Fruit fly (Drosophila melanogaster) whole organism, embryonic: ENCODE results near the gene ghi.

Experiments
- ATbp ChIP-seq: fragments of 200-800 bp; sonication (Bioruptor generic); optimal IDR thresholded peaks from 2 replicates; lab custom pipeline; 2017; ENCODE audit warnings: missing biosample characterization, mild to moderate bottlenecking, missing genetic modification characterization, missing genetic modification reagents
- Atf6 ChIP-seq: fragments of 200-800 bp; sonication (Bioruptor generic); IDR thresholded peaks from 2 replicates; pipeline ENCODE4 v1.3.6; 2022; ENCODE audit warnings: missing biosample characterization, missing genetic modification characterization
- Bdp1 ChIP-seq: fragments of 200-800 bp; sonication (Bioruptor generic); optimal IDR thresholded peaks from 3 replicates; lab custom pipeline; 2016; ENCODE audit warnings: missing biosample characterization, missing genetic modification characterization
- CG11456 ChIP-seq: fragments of 200-800 bp; sonication (Bioruptor generic); IDR thresholded peaks from 3 replicates; pipeline ENCODE4 v1.3.6; 2022; ENCODE audit warnings: missing biosample characterization, missing genetic modification characterization
- CG13287 ChIP-seq: fragments of 200-800 bp; sonication (Bioruptor generic); IDR thresholded peaks from 2 replicates; pipeline ENCODE4 v1.3.6; 2022; ENCODE audit warnings: missing biosample characterization, missing genetic modification characterization; ENCODE audit not compliant: partially characterized antibody
- CG17829 ChIP-seq: fragments of 200-800 bp; optimal IDR thresholded peaks from 2 replicates; lab custom pipeline; 2019; ENCODE audit warnings: missing biosample characterization, mild to moderate bottlenecking, missing genetic modification characterization, moderate library complexity
- CG18619 ChIP-seq: fragments of 200-800 bp; sonication (Bioruptor generic); optimal IDR thresholded peaks from 3 replicates; lab custom pipeline; 2017; ENCODE audit warnings: missing biosample characterization, mild to moderate bottlenecking, missing genetic modification characterization
- CG2120 ChIP-seq: fragments of 200-800 bp; sonication (Bioruptor generic); optimal IDR thresholded peaks from 3 replicates; lab custom pipeline; 2016; ENCODE audit warnings: missing biosample characterization, missing genetic modification characterization
- CG32767 ChIP-seq: fragments of 200-800 bp; sonication (Bioruptor generic); IDR thresholded peaks from 2 replicates; pipeline ENCODE4 v1.3.6; 2022; ENCODE audit warnings: missing biosample characterization, missing genetic modification characterization
- CG34422 ChIP-seq: fragments of 200-800 bp; sonication (Bioruptor generic); IDR thresholded peaks from 3 replicates; pipeline ENCODE4 v1.3.6; 2022; ENCODE audit warnings: missing biosample characterization, missing genetic modification characterization
- CG4282 ChIP-seq: fragments of 200-800 bp; sonication (Bioruptor generic); optimal IDR thresholded peaks from 2 replicates; lab custom pipeline; 2016; ENCODE audit warnings: missing biosample characterization, missing genetic modification characterization
- CG6254 ChIP-seq: fragments of 200-800 bp; sonication (Bioruptor generic); optimal IDR thresholded peaks from 3 replicates; lab custom pipeline; 2017; ENCODE audit warnings: mild to moderate bottlenecking, missing biosample characterization, missing genetic modification reagents, missing genetic modification characterization
- CG6654 ChIP-seq: fragments of 200-800 bp; sonication (Bioruptor generic); optimal IDR thresholded peaks from 2 replicates; lab custom pipeline; 2017; ENCODE audit warnings: missing biosample characterization, mild to moderate bottlenecking, missing genetic modification characterization
- CG7745 ChIP-seq: fragments of 200-800 bp; sonication (Bioruptor generic); optimal IDR thresholded peaks from 2 replicates; lab custom pipeline; 2018; ENCODE audit warnings: missing biosample characterization, mild to moderate bottlenecking, missing genetic modification characterization, moderate library complexity
- CG8089 ChIP-seq: fragments of 200-800 bp; sonication (Bioruptor generic); optimal IDR thresholded peaks from 3 replicates; lab custom pipeline; 2016; ENCODE audit warnings: missing biosample characterization, missing genetic modification characterization
- CG8944 ChIP-seq: fragments of 200-800 bp; sonication (Bioruptor generic); optimal IDR thresholded peaks from 3 replicates; lab custom pipeline; 2016; ENCODE audit warnings: missing biosample characterization, missing genetic modification characterization
- CG9797 ChIP-seq: fragments of 200-800 bp; sonication (Bioruptor generic); optimal IDR thresholded peaks from 3 replicates; lab custom pipeline; 2018; ENCODE audit warnings: missing biosample characterization, mild to moderate bottlenecking, missing genetic modification characterization
- D ChIP-seq, 2 experiments: fragments of 200-800 bp in 1 of 2; fragments of >200 bp in 1 of 2; sonication (Bioruptor generic) in 1 of 2; optimal IDR thresholded peaks; 2 replicates in 1 of 2; 3 replicates in 1 of 2; lab custom pipeline; 2017; ENCODE audit warnings: mild to moderate bottlenecking in 1 of 2, missing biosample characterization in 1 of 2, missing genetic modification characterization in 1 of 2, missing genetic modification reagents in 1 of 2
- D19B ChIP-seq: fragments of 200-800 bp; sonication (Bioruptor generic); optimal IDR thresholded peaks from 2 replicates; lab custom pipeline; 2017; ENCODE audit warnings: missing biosample characterization, mild to moderate bottlenecking, missing genetic modification characterization
- E2f2 ChIP-seq: fragments of 200-800 bp; sonication (Bioruptor generic); IDR thresholded peaks from 2 replicates; pipeline ENCODE4 v1.3.6; 2022; ENCODE audit warnings: missing biosample characterization, missing genetic modification characterization
- Fer2 ChIP-seq: fragments of 200-800 bp; sonication (Bioruptor generic); optimal IDR thresholded peaks from 2 replicates; lab custom pipeline; 2018; ENCODE audit warnings: missing biosample characterization, mild to moderate bottlenecking, missing genetic modification characterization, moderate library complexity
- HLH3B ChIP-seq: fragments of 200-800 bp; sonication (Bioruptor generic); IDR thresholded peaks from 2 replicates; pipeline ENCODE4 v1.3.6; 2022; ENCODE audit warnings: missing biosample characterization, missing genetic modification characterization
- HLH54F ChIP-seq: fragments of 200-800 bp; sonication (Bioruptor generic); optimal IDR thresholded peaks from 3 replicates; lab custom pipeline; 2016; ENCODE audit warnings: missing biosample characterization, missing genetic modification characterization
- Hmr ChIP-seq: fragments of 200-800 bp; sonication (Bioruptor generic); optimal IDR thresholded peaks from 3 replicates; lab custom pipeline; 2017; ENCODE audit warnings: mild to moderate bottlenecking, missing biosample characterization, missing genetic modification reagents, missing genetic modification characterization
- Lpt ChIP-seq: fragments of >200 bp; optimal IDR thresholded peaks from 2 replicates; lab custom pipeline; 2018; ENCODE audit warnings: missing biosample characterization, missing genetic modification characterization
- Med ChIP-seq: fragments of 200-800 bp; sonication (Bioruptor generic); peaks from one replicate; lab custom pipeline; 2016; ENCODE audit warnings: missing biosample characterization, missing genetic modification characterization, mild to moderate bottlenecking, inconsistent platforms, moderate library complexity
- NC2β ChIP-seq: fragments of 200-800 bp; sonication (Bioruptor generic); optimal IDR thresholded peaks from 2 replicates; lab custom pipeline; 2016; ENCODE audit warnings: missing biosample characterization, missing genetic modification characterization
- Oli ChIP-seq: fragments of 200-800 bp; sonication (Bioruptor generic); optimal IDR thresholded peaks from 2 replicates; lab custom pipeline; 2018; ENCODE audit warnings: missing biosample characterization, mild to moderate bottlenecking, missing genetic modification characterization, moderate library complexity
- Ravus ChIP-seq: fragments of 200-800 bp; sonication (Bioruptor generic); IDR thresholded peaks from 2 replicates; pipeline ENCODE4 v1.3.6; 2022; ENCODE audit warnings: missing biosample characterization, missing genetic modification characterization
- Stat92E ChIP-seq, 3 experiments: fragments of >200 bp in 2 of 3; fragments of 200-800 bp in 1 of 3; sonication (Bioruptor generic) in 1 of 3; optimal IDR thresholded peaks; 2 replicates each; lab custom pipeline; 2017 to 2019; ENCODE audit warnings: missing biosample characterization in 3 of 3, missing genetic modification characterization in 3 of 3, mild to moderate bottlenecking in 1 of 3, moderate library complexity in 1 of 3
- Usf ChIP-seq: fragments of 200-800 bp; sonication (Bioruptor generic); optimal IDR thresholded peaks from 2 replicates; lab custom pipeline; 2017; ENCODE audit warnings: missing genotype, missing biosample characterization, missing genetic modification characterization
- Xrp1 ChIP-seq: fragments of 200-800 bp; sonication (Bioruptor generic); IDR thresholded peaks from 2 replicates; pipeline ENCODE4 v1.3.6; 2022; ENCODE audit warnings: missing biosample characterization, missing genetic modification characterization
- ac ChIP-seq: fragments of 200-800 bp; sonication (Bioruptor generic); optimal IDR thresholded peaks from 3 replicates; lab custom pipeline; 2017; ENCODE audit warnings: missing biosample characterization, mild to moderate bottlenecking, missing genetic modification characterization
- ara ChIP-seq: fragments of 200-800 bp; sonication (Bioruptor generic); IDR thresholded peaks from 2 replicates; pipeline ENCODE4 v1.3.6; 2022; ENCODE audit warnings: missing biosample characterization, missing genetic modification characterization
- chn ChIP-seq: fragments of 200-800 bp; sonication (Bioruptor generic); optimal IDR thresholded peaks from 2 replicates; lab custom pipeline; 2016; ENCODE audit warnings: missing biosample characterization, missing genetic modification characterization
- dysf ChIP-seq: fragments of 200-800 bp; sonication (Bioruptor generic); IDR thresholded peaks from 3 replicates; pipeline ENCODE4 v1.3.6; 2022; ENCODE audit warnings: missing biosample characterization, missing genetic modification characterization
- ems ChIP-seq: fragments of 200-800 bp; sonication (Bioruptor generic); optimal IDR thresholded peaks from 3 replicates; lab custom pipeline; 2016; ENCODE audit warnings: missing biosample characterization, missing genetic modification characterization
- fd64A ChIP-seq: fragments of 200-800 bp; sonication (Bioruptor generic); optimal IDR thresholded peaks from 3 replicates; lab custom pipeline; 2018; ENCODE audit warnings: missing biosample characterization, mild to moderate bottlenecking, missing genetic modification characterization
- gfzf ChIP-seq: fragments of 200-800 bp; sonication (Bioruptor generic); optimal IDR thresholded peaks from 2 replicates; lab custom pipeline; 2016; ENCODE audit warnings: missing biosample characterization, mild to moderate bottlenecking, missing genetic modification characterization, moderate library complexity
- oc ChIP-seq: fragments of 200-800 bp; sonication (Bioruptor generic); optimal IDR thresholded peaks from 2 replicates; lab custom pipeline; 2018; ENCODE audit warnings: missing biosample characterization, mild to moderate bottlenecking, missing genetic modification characterization, moderate library complexity
- otp ChIP-seq: fragments of 200-800 bp; sonication (Bioruptor generic); IDR thresholded peaks from 3 replicates; pipeline ENCODE4, ENCODE4 v1.3.6; 2022; ENCODE audit warnings: missing biosample characterization, missing genetic modification characterization
- pfk ChIP-seq: fragments of 200-800 bp; sonication (Bioruptor generic); optimal IDR thresholded peaks from 2 replicates; lab custom pipeline; 2018; ENCODE audit warnings: missing biosample characterization, mild to moderate bottlenecking, missing genetic modification characterization, moderate library complexity
- ranshi ChIP-seq: fragments of 200-800 bp; sonication (Bioruptor generic); IDR thresholded peaks from 2 replicates; pipeline ENCODE4 v1.3.6; 2022; ENCODE audit warnings: missing biosample characterization, missing genetic modification characterization
- sc ChIP-seq, 3 experiments: fragments of >200 bp in 2 of 3; fragments of 200-800 bp in 1 of 3; sonication (Bioruptor generic) in 1 of 3; optimal IDR thresholded peaks; 2 replicates in 2 of 3; 3 replicates in 1 of 3; lab custom pipeline; 2017; ENCODE audit warnings: mild to moderate bottlenecking in 1 of 3, missing biosample characterization in 1 of 3, missing genetic modification characterization in 1 of 3, missing genetic modification reagents in 1 of 3
- scrt ChIP-seq: fragments of 200-800 bp; sonication (Bioruptor generic); optimal IDR thresholded peaks from 2 replicates; lab custom pipeline; 2018; ENCODE audit warnings: missing biosample characterization, mild to moderate bottlenecking, missing genetic modification characterization, moderate library complexity
- sisA ChIP-seq: fragments of 200-800 bp; sonication (Bioruptor generic); IDR thresholded peaks from 2 replicates; pipeline ENCODE4 v1.3.6; 2022; ENCODE audit warnings: missing biosample characterization, missing genetic modification characterization
- slbo ChIP-seq: fragments of 200-800 bp; sonication (Bioruptor generic); IDR thresholded peaks from 2 replicates; pipeline ENCODE4 v1.3.6; 2022; ENCODE audit warnings: missing biosample characterization, missing genetic modification characterization
- sr ChIP-seq: fragments of 200-800 bp; sonication (Bioruptor generic); IDR thresholded peaks from 3 replicates; pipeline ENCODE4 v1.3.6; 2022; ENCODE audit warnings: missing biosample characterization, missing genetic modification characterization
- stc ChIP-seq: fragments of 200-800 bp; sonication (Bioruptor generic); IDR thresholded peaks from 2 replicates; pipeline ENCODE4 v1.3.6; 2022; ENCODE audit warnings: missing biosample characterization, missing genetic modification characterization
- zen2 ChIP-seq: fragments of 200-800 bp; sonication (Bioruptor generic); IDR thresholded peaks from 3 replicates; pipeline ENCODE4 v1.3.6; 2022; ENCODE audit warnings: missing biosample characterization, missing genetic modification characterization; ENCODE audit not compliant: partially characterized antibody

ghi gene

DNA sequence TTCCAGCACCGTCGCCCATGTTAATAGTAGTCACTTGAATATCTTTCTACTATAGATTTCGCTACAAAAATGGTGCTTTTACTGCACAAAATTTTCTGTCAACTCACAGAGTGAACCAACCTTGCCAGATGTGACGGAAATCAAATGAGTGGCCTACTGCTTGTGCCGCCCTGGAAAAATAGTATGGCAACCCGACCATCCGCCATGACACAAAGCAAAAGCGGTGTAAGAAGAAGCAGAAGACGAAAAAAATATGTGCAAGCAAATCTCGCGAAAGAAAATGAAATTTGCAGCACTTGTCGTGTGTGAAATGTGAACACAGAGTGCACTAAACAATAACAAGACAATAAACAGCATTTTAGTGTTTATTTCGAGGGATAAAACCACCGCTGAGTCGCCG is 25.2 kb downstream of the ghi start, which contains the start of the genes Uch-L5 and Jarid2 (continued):
- TF ChIP-seq sc (optimal IDR thresholded peaks at IDR 0.05; lab: Kevin White, UChicago) (no peak), sc (GFP tag; optimal IDR thresholded peaks at IDR 0.05; lab: Kevin White, UChicago) (no peak), Lpt (GFP tag; lab: Kevin White, UChicago) (no peak), scrt (GFP tag; lab: Kevin White, UChicago) (no peak), D (optimal IDR thresholded peaks at IDR 0.05; lab: Kevin White, UChicago) (no peak), D (GFP tag; optimal IDR thresholded peaks at IDR 0.05; lab: Kevin White, UChicago) (no peak), ac (GFP tag; lab: Kevin White, UChicago) (no peak), Hmr (GFP tag; lab: Kevin White, UChicago) (peak; percentile 55), CG17829 (tag; lab: Kevin White, UChicago) (peak; percentile 72), ATbp (GFP tag; lab: Kevin White, UChicago) (no peak), CG8089 (GFP tag; lab: Kevin White, UChicago) (no peak), Usf (GFP tag; lab: Kevin White, UChicago) (no peak), ems (GFP tag; lab: Kevin White, UChicago) (peak; percentile 55), D19B (GFP tag; lab: Kevin White, UChicago) (no peak), stc (GFP tag; lab: Robert Waterston, UW) (no peak), Bdp1 (GFP tag; lab: Kevin White, UChicago) (peak; percentile 24), CG7745 (tag; lab: Kevin White, UChicago) (no peak), HLH3B (GFP tag; lab: Robert Waterston, UW) (no peak), NC2β (GFP tag; lab: Kevin White, UChicago) (peak; percentile 77), CG13287 (GFP tag; lab: Robert Waterston, UW) (peak; percentile 33; the same call in 1 of the 2 replicates), CG4282 (GFP tag; lab: Kevin White, UChicago) (no peak), dysf (GFP tag; lab: Robert Waterston, UW) (peak; percentile 41; the same call in 2 of the 3 replicates), chn (peak; percentile 65), CG2120 (peak; percentile 58), Atf6 (GFP tag; lab: Robert Waterston, UW) (no peak), CG11456 (GFP tag; lab: Robert Waterston, UW) (peak; percentile 70; the same call in 2 of the 3 replicates), pfk (GFP tag; lab: Kevin White, UChicago) (peak; percentile 52), slbo (GFP tag; lab: Robert Waterston, UW) (peak; percentile 68), gfzf (GFP tag; lab: Kevin White, UChicago) (peak; percentile 42), Fer2 (tag; lab: Kevin White, UChicago) (no peak), Med (GFP tag; lab: Kevin White, UChicago) (peak; percentile 94), CG6254 (GFP tag; lab: Kevin White, UChicago) (no peak), CG32767 (GFP tag; lab: Robert Waterston, UW) (no peak), sisA (GFP tag; lab: Robert Waterston, UW) (peak; percentile 49), otp (GFP tag; lab: Robert Waterston, UW) (no peak), CG9797 (peak; percentile 60), CG8944 (peak; percentile 29), CG6654 (no peak), ara (GFP tag; lab: Robert Waterston, UW) (peak; percentile 41; the same call in 1 of the 2 replicates), Xrp1 (GFP tag; lab: Robert Waterston, UW) (peak; percentile 47; the same call in 1 of the 2 replicates), CG34422 (peak; percentile 83; the same call in 2 of the 3 replicates), Ravus (no peak), sr (no peak), zen2 (GFP tag; lab: Robert Waterston, UW) (no peak), fd64A (no peak), Stat92E (GFP tag; optimal IDR thresholded peaks at IDR 0.05; lab: Kevin White, UChicago) (peak in 1 of 3 experiments; percentile 42), Oli (tag; lab: Kevin White, UChicago) (no peak), CG18619 (peak; percentile 6), oc (tag; lab: Kevin White, UChicago) (no peak), ranshi (peak; percentile 37; the same call in 1 of the 2 replicates), HLH54F (GFP tag; lab: Kevin White, UChicago) (peak; percentile 70), E2f2 (GFP tag; lab: Robert Waterston, UW) (peak; percentile 60)
